Fruit fly (Drosophila melanogaster): ENCODE data around the gene CG11779.
A peak's percentile ranks its signal among the peaks of the same experiment; 100 is the strongest.

dm6 chr3R:19105821-19106220, 53.9 kb downstream of the CG11779 start:
- TF ChIP-seq fd3F (GFP tag; optimal IDR thresholded peaks at IDR 0.05) (no peak), trh (GFP tag; optimal IDR thresholded peaks at IDR 0.05) (no peak), Ssrp (tag; optimal IDR thresholded peaks at IDR 0.05) (peak; percentile 58), Hey (tag; optimal IDR thresholded peaks at IDR 0.05) (no peak), dimm (GFP tag; IDR thresholded peaks at IDR 0.05) (no peak), Dp (GFP tag; optimal IDR thresholded peaks at IDR 0.05) (no peak), CHES-1-like (GFP tag; optimal IDR thresholded peaks at IDR 0.05) (no peak)

All from whole organism, embryonic.